Fruit fly (Drosophila melanogaster): ENCODE results near the gene Cortactin.

Cortactin gene

DNA sequence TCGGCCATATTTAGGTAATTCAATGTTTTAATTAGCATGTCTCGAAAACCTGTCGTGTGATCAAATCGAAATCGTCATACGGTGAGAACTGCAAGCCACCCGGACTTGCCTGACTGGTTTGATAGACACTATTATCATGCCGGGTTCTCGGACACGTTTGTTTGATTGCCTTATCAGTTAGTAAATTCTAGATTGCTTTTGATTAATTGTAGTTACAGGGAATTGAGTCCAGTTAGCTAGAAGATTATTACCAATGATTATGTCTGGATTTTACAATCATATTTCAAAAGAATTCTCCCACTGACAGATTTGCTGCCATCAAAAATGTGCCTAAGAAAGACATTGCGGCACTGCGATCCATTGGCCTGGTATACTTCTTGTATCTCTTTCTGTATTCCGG lies 45.4 kb upstream of the Cortactin start:
- TF ChIP-seq Myc (optimal IDR thresholded peaks at IDR 0.05) (no peak), Abd-B (GFP tag; optimal IDR thresholded peaks at IDR 0.05) (no peak), woc (GFP tag; optimal IDR thresholded peaks at IDR 0.05) (no peak), Hnf4 (GFP tag; optimal IDR thresholded peaks at IDR 0.05) (no peak), OdsH (GFP tag; optimal IDR thresholded peaks at IDR 0.05) (no peak), Mio (GFP tag; optimal IDR thresholded peaks at IDR 0.05) (no peak), rgr (GFP tag; optimal IDR thresholded peaks at IDR 0.05) (no peak), dmrt93B (GFP tag; optimal IDR thresholded peaks at IDR 0.05) (no peak), foxo (GFP tag; optimal IDR thresholded peaks at IDR 0.05) (no peak), Hr78 (GFP tag; optimal IDR thresholded peaks at IDR 0.05) (no peak), Vsx2 (GFP tag; optimal IDR thresholded peaks at IDR 0.05; ENCODE audit: partially characterized antibody) (no peak), HLH106 (tag; optimal IDR thresholded peaks at IDR 0.05) (no peak), Hr83 (GFP tag; optimal IDR thresholded peaks at IDR 0.05; ENCODE audit: poor library complexity, severe bottlenecking) (no peak), Jra (GFP tag; optimal IDR thresholded peaks at IDR 0.05) (no peak), usp (GFP tag; optimal IDR thresholded peaks at IDR 0.05) (no peak)

DNA sequence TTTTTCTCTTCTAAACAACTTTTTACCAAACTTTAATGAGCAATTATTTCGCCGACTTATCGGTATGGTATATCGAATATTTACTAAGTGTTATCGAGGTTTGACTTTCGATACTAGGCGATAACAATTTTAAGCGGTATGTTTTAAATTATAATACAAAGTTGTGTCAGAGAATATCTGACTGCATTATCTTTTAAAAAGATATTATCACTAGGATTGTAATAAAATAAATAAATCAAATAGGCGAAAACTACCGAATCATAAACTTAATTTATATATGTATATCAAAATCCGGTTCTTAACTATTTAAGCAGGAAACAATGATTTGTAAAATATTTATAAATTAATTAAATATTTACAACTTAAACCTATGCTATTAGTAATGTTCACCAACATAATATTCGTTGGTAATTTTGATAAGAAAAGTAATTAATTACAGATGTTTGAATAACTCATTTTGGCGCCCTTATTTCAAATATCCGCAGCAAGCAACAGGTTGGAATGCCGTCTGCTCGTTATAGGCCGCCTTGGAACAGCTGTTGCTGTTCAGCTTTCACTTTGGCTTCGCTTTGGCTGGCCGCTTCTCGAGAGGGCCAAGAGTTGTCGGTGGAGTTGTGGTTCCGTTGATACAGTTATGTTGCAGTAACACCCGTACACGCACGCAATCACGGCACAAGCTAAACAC lies 43.8 kb upstream of the Cortactin start, which contains the start of the genes Sec15 and rtet:
Gene Sec15, minus strand, starts transcription at position 66 of the 685 bp plus-strand sequence.
Gene rtet, plus strand, starts transcription at position 540 of the 685 bp plus-strand sequence.
- TF ChIP-seq CrebA (GFP tag; optimal IDR thresholded peaks at IDR 0.05; ENCODE audit: borderline replicate concordance), result no peak
- TF ChIP-seq dmrt93B (GFP tag; optimal IDR thresholded peaks at IDR 0.05), result no peak
- TF ChIP-seq Hnf4 (GFP tag; optimal IDR thresholded peaks at IDR 0.05), result no peak
- peak; percentile 37 for TF ChIP-seq HLH106 (tag; optimal IDR thresholded peaks at IDR 0.05)
- no peak for TF ChIP-seq GATAd (GFP tag; optimal IDR thresholded peaks at IDR 0.05)
- peak; percentile 100 for TF ChIP-seq Vsx2 (GFP tag; optimal IDR thresholded peaks at IDR 0.05; ENCODE audit: partially characterized antibody)
- TF ChIP-seq CG9705 (GFP tag; optimal IDR thresholded peaks at IDR 0.05), result peak; percentile 45
- no peak for TF ChIP-seq Hr78 (GFP tag; optimal IDR thresholded peaks at IDR 0.05)
- no peak for TF ChIP-seq CG32264 (GFP tag; optimal IDR thresholded peaks at IDR 0.05)
- TF ChIP-seq N (GFP tag; optimal IDR thresholded peaks at IDR 0.05), result no peak
- TF ChIP-seq jim (GFP tag; optimal IDR thresholded peaks at IDR 0.05), result no peak
- peak; percentile 21 for TF ChIP-seq dsf (GFP tag; optimal IDR thresholded peaks at IDR 0.05; ENCODE audit: borderline replicate concordance)
- TF ChIP-seq tai (GFP tag; optimal IDR thresholded peaks at IDR 0.05), result no peak
- no peak for TF ChIP-seq h (GFP tag; optimal IDR thresholded peaks at IDR 0.05)
- no peak for TF ChIP-seq usp (GFP tag; optimal IDR thresholded peaks at IDR 0.05)
- no peak for TF ChIP-seq sage (GFP tag; optimal IDR thresholded peaks at IDR 0.05)
- no peak for TF ChIP-seq Jra (GFP tag; optimal IDR thresholded peaks at IDR 0.05)
- peak; percentile 100 for TF ChIP-seq Dif (GFP tag; optimal IDR thresholded peaks at IDR 0.05; ENCODE audit: partially characterized antibody)
- no peak for TF ChIP-seq brk (GFP tag; optimal IDR thresholded peaks at IDR 0.05)
- no peak for TF ChIP-seq br (GFP tag; optimal IDR thresholded peaks at IDR 0.05)
- peak; percentile 41 for TF ChIP-seq woc (GFP tag; optimal IDR thresholded peaks at IDR 0.05)
- TF ChIP-seq ey (GFP tag; optimal IDR thresholded peaks at IDR 0.05), result peak; percentile 34
- no peak for TF ChIP-seq Dfd (GFP tag; optimal IDR thresholded peaks at IDR 0.05)
- peak; percentile 72 to 98 for TF ChIP-seq dl (GFP tag; optimal IDR thresholded peaks at IDR 0.05; ENCODE audit: insufficient read depth in 1 of 2, partially characterized antibody in 2 of 2)
- TF ChIP-seq psq (GFP tag; optimal IDR thresholded peaks at IDR 0.05), result peak; percentile 57
- no peak for TF ChIP-seq fru (GFP tag; optimal IDR thresholded peaks at IDR 0.05)
- TF ChIP-seq Abd-B (GFP tag; optimal IDR thresholded peaks at IDR 0.05), result no peak
- no peak for TF ChIP-seq Myc (optimal IDR thresholded peaks at IDR 0.05)
- peak; percentile 46 for TF ChIP-seq sv (GFP tag; optimal IDR thresholded peaks at IDR 0.05)
- peak; percentile 74 for TF ChIP-seq rgr (GFP tag; optimal IDR thresholded peaks at IDR 0.05)
- no peak for TF ChIP-seq pan (optimal IDR thresholded peaks at IDR 0.05)
- no peak for TF ChIP-seq Sp1 (GFP tag; optimal IDR thresholded peaks at IDR 0.05)
- no peak for TF ChIP-seq Hr83 (GFP tag; optimal IDR thresholded peaks at IDR 0.05; ENCODE audit: poor library complexity, severe bottlenecking)
- TF ChIP-seq foxo (GFP tag; optimal IDR thresholded peaks at IDR 0.05), result peak in 1 of 2 experiments; percentile 40
- TF ChIP-seq lola (GFP tag; optimal IDR thresholded peaks at IDR 0.05), result no peak
- TF ChIP-seq Mio (GFP tag; optimal IDR thresholded peaks at IDR 0.05), result no peak
- no peak for TF ChIP-seq Rel (GFP tag; optimal IDR thresholded peaks at IDR 0.05)
- TF ChIP-seq Rel (tag; optimal IDR thresholded peaks at IDR 0.05), result no peak
- peak; percentile 40 for TF ChIP-seq OdsH (GFP tag; optimal IDR thresholded peaks at IDR 0.05)
